Worm (Caenorhabditis elegans): ENCODE results near the gene F18A12.2.
"Not testable (repeated sequence)": the region's sequence is repeated elsewhere in the genome, so short reads cannot be mapped to it uniquely, and the experiment has no call there.

DNA sequence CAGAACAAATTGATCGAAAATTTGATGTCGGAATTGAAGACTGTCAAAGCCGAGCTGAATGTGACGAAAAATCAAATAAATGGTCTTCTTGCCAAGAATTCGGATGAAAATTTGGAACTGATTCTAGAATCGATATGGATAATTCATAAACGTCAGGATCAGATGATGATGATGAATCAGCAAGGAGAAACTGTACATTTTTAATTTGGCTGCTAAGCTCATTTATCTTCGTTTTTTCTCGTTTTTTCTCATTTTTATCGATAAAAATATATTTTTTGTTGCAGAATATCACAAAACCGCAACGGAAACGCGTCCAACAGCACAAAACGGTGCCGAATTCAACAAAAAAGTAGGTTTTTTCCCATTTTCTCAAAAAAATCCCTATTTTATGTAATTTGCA lies 34.9 kb downstream of the F18A12.2 start, which contains the start of gene C16C8.14:
- not testable (repeated sequence) for TF ChIP-seq flt-1 (GFP tag; IDR thresholded peaks at IDR 0.05); hmbx-1 (tag; optimal IDR thresholded peaks at IDR 0.05); B0310.2 (tag; optimal IDR thresholded peaks at IDR 0.05); aly-1 (tag; optimal IDR thresholded peaks at IDR 0.05); ama-1 (optimal IDR thresholded peaks at IDR 0.05); F13C5.2 (tag; optimal IDR thresholded peaks at IDR 0.05); tbx-11 (GFP tag; IDR thresholded peaks at IDR 0.05); tra-4 (tag; optimal IDR thresholded peaks at IDR 0.05); tbx-37 (GFP tag; conservative IDR thresholded peaks at IDR 0.05); ets-7 (tag; optimal IDR thresholded peaks at IDR 0.05)

All from whole organism, early embryonic.